Worm (Caenorhabditis elegans) whole organism, L4/young adult: ENCODE data around the gene srd-29.

Experiments
- W03F9.2 ChIP-seq: fragments of 150-350 bp; optimal IDR thresholded peaks from 2 replicates; lab custom pipeline; 2014; ENCODE audit warnings: missing biosample characterization, missing genetic modification characterization
- dao-5 ChIP-seq: sonication (generic microtip); optimal IDR thresholded peaks from 2 replicates; lab custom pipeline; 2016; ENCODE audit warnings: missing genotype, missing genetic modification characterization, moderate library complexity, missing compliant biosample characterization
- him-1 ChIP-seq: sonication (generic microtip); optimal IDR thresholded peaks from 2 replicates; lab custom pipeline; 2016; ENCODE audit warnings: missing genotype, missing genetic modification reagents, missing genetic modification characterization, missing compliant biosample characterization

The srd-29 gene

DNA sequence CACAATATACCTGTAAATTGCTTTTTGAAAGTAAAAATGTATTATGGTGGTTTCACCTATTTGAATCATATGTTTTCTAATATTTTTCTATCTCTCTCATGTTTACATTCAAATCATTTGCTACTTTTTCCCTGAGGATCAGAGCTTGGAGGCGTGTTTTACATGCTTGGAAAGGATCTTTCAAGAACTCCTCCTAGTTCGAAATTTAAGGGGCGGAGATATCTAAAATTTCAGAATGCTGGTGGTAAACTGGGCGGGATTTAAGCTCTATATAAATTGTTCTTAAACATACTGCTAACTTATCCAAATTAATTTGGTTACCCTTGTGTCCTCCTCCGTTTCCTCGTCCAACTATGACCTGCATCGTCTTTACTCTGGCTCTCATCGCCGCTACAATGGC, 32.4 kb downstream of the srd-29 start, which contains the start of gene C12D5.5:
C12D5.5 (plus strand) TSS at position 301 of the 400 bp plus-strand sequence.
- no peak for TF ChIP-seq dao-5
- TF ChIP-seq W03F9.2: no peak
- no peak for TF ChIP-seq him-1 (tag; lab: Kevin White, UChicago)

DNA sequence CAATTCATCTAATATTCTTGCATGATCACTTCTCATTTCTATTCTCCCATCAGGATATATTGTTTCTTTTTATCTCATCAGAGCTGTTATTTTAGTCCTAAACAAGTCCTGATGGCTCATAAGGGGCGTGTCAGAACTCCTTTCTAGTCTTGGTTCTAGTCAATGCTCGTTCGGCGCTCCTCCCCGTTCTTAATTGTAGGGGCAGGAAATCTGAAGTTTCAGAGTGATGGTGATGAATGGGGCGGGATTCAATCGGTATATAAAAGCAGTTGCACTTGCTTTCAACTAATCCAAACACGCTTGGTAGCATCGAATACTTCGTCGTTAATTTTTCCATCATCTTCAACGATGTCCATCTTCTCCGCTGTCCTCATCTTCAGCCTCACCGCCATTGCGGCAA, 36.7 kb downstream of the srd-29 start, which contains the start of gene C12D5.4:
C12D5.4 (plus strand) TSS at position 301 of the 400 bp plus-strand sequence.
- TF ChIP-seq him-1 (tag; lab: Kevin White, UChicago) (no peak), W03F9.2 (no peak), dao-5 (no peak)

DNA sequence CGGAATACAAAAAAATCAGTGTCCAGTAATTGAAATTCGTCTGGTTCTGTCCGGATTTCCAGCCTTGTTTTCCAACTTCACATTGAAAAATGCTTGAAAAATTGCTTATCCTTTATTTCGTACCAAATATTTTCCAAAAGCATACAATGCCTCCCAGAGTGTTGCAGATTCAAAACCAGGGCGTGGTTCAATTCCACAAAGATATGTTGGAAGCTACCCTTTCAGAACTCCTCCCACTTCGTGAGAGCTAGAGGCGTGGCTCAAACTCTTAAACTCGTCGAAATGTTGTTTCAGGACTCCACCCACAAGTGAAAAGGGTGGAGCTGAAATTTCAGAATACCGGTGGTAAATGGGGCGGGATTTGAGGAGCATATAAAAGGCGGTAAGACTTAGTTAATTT, 40.3 kb downstream of the srd-29 start, which contains the start of gene C12D5.3:
C12D5.3 (plus strand) TSS at position 301 of the 400 bp plus-strand sequence.
- TF ChIP-seq dao-5 (no peak), W03F9.2 (no peak), him-1 (tag; lab: Kevin White, UChicago) (no peak)

DNA sequence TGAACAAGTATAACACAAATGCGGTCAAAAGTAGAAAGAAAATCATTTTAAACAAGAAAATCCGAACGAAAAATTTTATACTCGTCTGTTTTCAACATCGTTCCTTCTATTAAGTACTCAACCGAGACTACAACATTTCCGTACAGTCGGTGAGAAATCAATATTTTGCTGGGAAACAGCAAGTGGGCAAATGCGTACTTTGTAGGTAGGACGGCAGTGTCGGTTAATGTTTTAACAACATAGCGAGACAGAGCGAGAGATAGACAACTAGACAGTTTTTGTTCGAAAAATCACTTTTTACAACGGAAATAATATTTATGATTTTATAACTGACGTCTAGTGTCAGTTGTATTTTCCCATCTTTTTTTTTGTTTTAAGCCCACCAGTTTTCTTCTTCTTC, 45.8 kb downstream of the srd-29 start, which contains the start of gene cyp-33A1:
cyp-33A1 (minus strand) TSS at position 72 of the 400 bp plus-strand sequence.
- TF ChIP-seq dao-5 (no peak), W03F9.2 (no peak), him-1 (tag; lab: Kevin White, UChicago) (no peak)

DNA sequence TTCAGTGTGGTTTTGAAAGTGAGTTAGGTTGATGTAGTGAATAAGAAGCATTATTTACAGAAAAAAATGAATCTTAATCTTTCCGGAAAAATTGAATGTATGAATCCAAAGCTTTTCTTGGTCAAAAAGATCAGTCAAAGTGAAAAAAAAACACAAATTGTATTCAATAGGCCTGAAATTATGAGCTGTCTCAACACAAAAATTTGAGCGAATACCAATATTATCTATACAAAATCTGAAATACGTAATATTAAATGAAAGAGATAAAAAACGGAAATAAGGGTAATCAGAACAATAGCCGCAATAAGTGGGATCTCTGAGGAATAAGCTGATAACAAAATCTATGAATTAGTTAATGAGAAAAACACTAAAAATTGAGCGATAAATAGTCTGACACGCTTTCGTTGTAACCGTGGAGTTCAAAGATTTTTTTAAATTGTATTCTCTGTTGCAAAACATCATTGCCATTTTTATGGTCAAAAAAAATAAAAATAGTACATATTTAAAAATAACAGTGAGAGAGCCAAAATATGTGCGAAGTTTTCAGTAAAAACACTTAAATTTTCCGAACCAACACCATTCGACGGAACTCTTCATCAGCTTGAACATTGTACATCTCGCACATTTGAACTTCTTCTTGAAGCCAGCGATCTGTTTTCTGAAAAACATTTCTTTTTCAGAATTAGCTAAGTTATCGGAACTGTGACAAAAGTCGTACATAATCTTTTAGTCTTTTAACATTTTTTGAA, 48.5 kb downstream of the srd-29 start, which contains the start of gene sre-11:
sre-11 (minus strand) TSS at position 51 of the 749 bp plus-strand sequence.
- TF ChIP-seq him-1 (tag; lab: Kevin White, UChicago): no peak
- TF ChIP-seq W03F9.2: no peak
- TF ChIP-seq dao-5: no peak

ce11 chrV:7686189-7686588, 50.6 kb downstream of the srd-29 start, which contains the start of the genes nhr-94 and nhr-152:
nhr-94 (minus strand) TSS chrV:7686335.
nhr-152 (plus strand) TSS chrV:7686350.
- TF ChIP-seq W03F9.2: no peak
- no peak for TF ChIP-seq dao-5
- TF ChIP-seq him-1 (tag; lab: Kevin White, UChicago): no peak
